Worm (Caenorhabditis elegans) whole organism, L4 larva: ENCODE measurements around the gene C14B9.3.

Source experiments
- ceh-62 ChIP-seq: sonication (generic microtip); optimal IDR thresholded peaks from 2 replicates; lab custom pipeline; 2017; ENCODE audit warnings: missing biosample characterization, missing genetic modification characterization
- cey-2 ChIP-seq: sonication (generic microtip); optimal IDR thresholded peaks from 3 replicates; lab custom pipeline; 2017; ENCODE audit warnings: missing genetic modification characterization, mild to moderate bottlenecking, missing compliant biosample characterization, antibody characterized with exemption, borderline replicate concordance; ENCODE audit not compliant: insufficient read depth
- fkh-10 ChIP-seq: fragments of 150-350 bp; optimal IDR thresholded peaks from 2 replicates; lab custom pipeline; 2014; ENCODE audit warnings: missing biosample characterization, missing genetic modification reagents, missing genetic modification characterization
- hif-1 ChIP-seq, 2 experiments: sonication (generic microtip); optimal IDR thresholded peaks; 2 replicates each; lab custom pipeline; 2016 to 2017; ENCODE audit warnings: missing compliant biosample characterization in 2 of 2, missing genetic modification characterization in 2 of 2, missing genetic modification reagents in 2 of 2, missing genotype in 2 of 2, mild to moderate bottlenecking in 1 of 2
- mdl-1 ChIP-seq, 2 experiments: fragments of 150-350 bp in 1 of 2; sonication (generic microtip) in 1 of 2; optimal IDR thresholded peaks; 2 replicates each; lab custom pipeline; 2014 to 2017; ENCODE audit warnings: missing biosample characterization in 2 of 2, missing genetic modification characterization in 2 of 2
- nhr-77 ChIP-seq: fragments of 150-350 bp; optimal IDR thresholded peaks from 2 replicates; lab custom pipeline; 2014; ENCODE audit warnings: missing biosample characterization, missing genetic modification characterization
- pha-4 ChIP-seq, 2 experiments: fragments of 150-350 bp in 1 of 2; fragments of 200-800 bp in 1 of 2; sonication (Bioruptor generic) in 1 of 2; IDR thresholded peaks in 1 of 2; optimal IDR thresholded peaks in 1 of 2; 2 replicates each; pipeline versions ENCODE4 v1.3.6 to Lab custom; 2014 to 2022; ENCODE audit warnings: missing genetic modification characterization in 2 of 2, missing genetic modification reagents in 2 of 2, missing biosample characterization in 1 of 2, missing compliant biosample characterization in 1 of 2

- TF ChIP-seq hif-1 (tag; optimal IDR thresholded peaks at IDR 0.05; lab: Kevin White, UChicago) (no peak), mdl-1 (tag; optimal IDR thresholded peaks at IDR 0.05; lab: Kevin White, UChicago) (no peak), nhr-77 (tag; lab: Kevin White, UChicago) (no peak), cey-2 (tag; lab: Kevin White, UChicago) (no peak), fkh-10 (GFP tag; lab: Kevin White, UChicago) (no peak), ceh-62 (no peak), pha-4 (GFP tag; IDR thresholded peaks at IDR 0.05; lab: Robert Waterston, UW) (no peak), pha-4 (tag; optimal IDR thresholded peaks at IDR 0.05; lab: Kevin White, UChicago) (no peak)
These were observed 28.3 kb upstream of the C14B9.3 start, which contains the start of the genes dcr-1 and apc-2 for ce11 chrIII:8080165-8080738.
